Fruit fly (Drosophila melanogaster) whole organism, embryonic: ENCODE data around the gene COX6B.

Source experiments
- B-H2 ChIP-seq: fragments of 200-800 bp; sonication (Bioruptor generic); optimal IDR thresholded peaks from 2 replicates; lab custom pipeline; 2018; ENCODE audit warnings: missing biosample characterization, mild to moderate bottlenecking, missing genetic modification characterization
- CG1233 ChIP-seq: fragments of 200-800 bp; sonication (Bioruptor generic); optimal IDR thresholded peaks from 4 replicates; lab custom pipeline; 2018; ENCODE audit warnings: missing biosample characterization, mild to moderate bottlenecking, missing genetic modification characterization
- CG12942 ChIP-seq: fragments of 200-800 bp; sonication (Bioruptor generic); optimal IDR thresholded peaks from 3 replicates; lab custom pipeline; 2016; ENCODE audit warnings: missing biosample characterization, missing genetic modification characterization
- CG14710 ChIP-seq: fragments of 200-800 bp; sonication (Bioruptor generic); optimal IDR thresholded peaks from 3 replicates; lab custom pipeline; 2019; ENCODE audit warnings: missing biosample characterization, mild to moderate bottlenecking, missing genetic modification characterization, moderate library complexity
- CG15011 ChIP-seq: fragments of 200-800 bp; sonication (Bioruptor generic); optimal IDR thresholded peaks from 3 replicates; lab custom pipeline; 2018; ENCODE audit warnings: missing biosample characterization, mild to moderate bottlenecking, missing genetic modification characterization
- CG1602 ChIP-seq: fragments of 200-800 bp; sonication (Bioruptor generic); optimal IDR thresholded peaks from 3 replicates; lab custom pipeline; 2016; ENCODE audit warnings: missing biosample characterization, missing genetic modification characterization
- CG16779 ChIP-seq: fragments of 200-800 bp; sonication (Bioruptor generic); IDR thresholded peaks from 2 replicates; pipeline ENCODE4 v1.3.6; 2022; ENCODE audit warnings: missing biosample characterization, missing genetic modification characterization
- CG17829 ChIP-seq: fragments of 200-800 bp; optimal IDR thresholded peaks from 2 replicates; lab custom pipeline; 2019; ENCODE audit warnings: missing biosample characterization, mild to moderate bottlenecking, missing genetic modification characterization, moderate library complexity
- CG18011 ChIP-seq: fragments of 200-800 bp; sonication (Bioruptor generic); optimal IDR thresholded peaks from 2 replicates; lab custom pipeline; 2017; ENCODE audit warnings: missing biosample characterization, missing genetic modification characterization, mild to moderate bottlenecking, moderate library complexity, missing genotype
- CG18476 ChIP-seq: fragments of 200-800 bp; sonication (Bioruptor generic); optimal IDR thresholded peaks from 2 replicates; lab custom pipeline; 2016; ENCODE audit warnings: missing biosample characterization, mild to moderate bottlenecking, missing genetic modification characterization
- CG3065 ChIP-seq: fragments of 200-800 bp; sonication (Bioruptor generic); optimal IDR thresholded peaks from 2 replicates; lab custom pipeline; 2016; ENCODE audit warnings: missing biosample characterization, missing genetic modification characterization
- CG3163 ChIP-seq: fragments of 200-800 bp; sonication (Bioruptor generic); optimal IDR thresholded peaks from 3 replicates; lab custom pipeline; 2016; ENCODE audit warnings: missing biosample characterization, missing genetic modification characterization
- CG33213 ChIP-seq: fragments of 200-800 bp; sonication (Bioruptor generic); optimal IDR thresholded peaks from 3 replicates; lab custom pipeline; 2016; ENCODE audit warnings: missing biosample characterization, missing genetic modification characterization
- CG34224 ChIP-seq: fragments of 200-800 bp; sonication (Bioruptor generic); IDR thresholded peaks from 3 replicates; pipeline ENCODE4 v1.3.6; 2022; ENCODE audit warnings: missing biosample characterization, missing genetic modification characterization; ENCODE audit not compliant: partially characterized antibody
- CG7786 ChIP-seq: fragments of 200-800 bp; sonication (Bioruptor generic); optimal IDR thresholded peaks from 2 replicates; lab custom pipeline; 2016; ENCODE audit warnings: missing biosample characterization, missing genetic modification characterization
- CG8089 ChIP-seq: fragments of 200-800 bp; sonication (Bioruptor generic); optimal IDR thresholded peaks from 3 replicates; lab custom pipeline; 2016; ENCODE audit warnings: missing biosample characterization, missing genetic modification characterization
- CG8281 ChIP-seq: fragments of 200-800 bp; sonication (Bioruptor generic); optimal IDR thresholded peaks from 2 replicates; lab custom pipeline; 2018; ENCODE audit warnings: missing biosample characterization, mild to moderate bottlenecking, missing genetic modification characterization, moderate library complexity
- CG8290 ChIP-seq, 3 experiments: fragments of 200-800 bp; sonication (Bioruptor generic); optimal IDR thresholded peaks; 2 replicates each; lab custom pipeline; 2016 to 2019; ENCODE audit warnings: missing biosample characterization in 3 of 3, missing genetic modification characterization in 3 of 3, mild to moderate bottlenecking in 2 of 3, moderate library complexity in 1 of 3
- CG9797 ChIP-seq: fragments of 200-800 bp; sonication (Bioruptor generic); optimal IDR thresholded peaks from 3 replicates; lab custom pipeline; 2018; ENCODE audit warnings: missing biosample characterization, mild to moderate bottlenecking, missing genetic modification characterization
- CoRest ChIP-seq: fragments of 200-800 bp; sonication (Bioruptor generic); optimal IDR thresholded peaks from 3 replicates; lab custom pipeline; 2018; ENCODE audit warnings: missing biosample characterization, mild to moderate bottlenecking, missing genetic modification characterization, moderate library complexity
- D19A ChIP-seq: fragments of 200-800 bp; optimal IDR thresholded peaks from 3 replicates; lab custom pipeline; 2019; ENCODE audit warnings: missing biosample characterization, mild to moderate bottlenecking, missing genetic modification characterization, moderate library complexity
- Dad ChIP-seq: fragments of 200-800 bp; sonication (Bioruptor generic); optimal IDR thresholded peaks from 3 replicates; lab custom pipeline; 2016; ENCODE audit warnings: missing biosample characterization, missing genetic modification characterization
- Doc3 ChIP-seq: fragments of 200-800 bp; sonication (Bioruptor generic); IDR thresholded peaks from 3 replicates; pipeline ENCODE4 v1.3.6; 2022; ENCODE audit warnings: missing biosample characterization, missing genetic modification characterization; ENCODE audit not compliant: partially characterized antibody
- Dp ChIP-seq: fragments of 200-800 bp; sonication (Bioruptor generic); optimal IDR thresholded peaks from 2 replicates; lab custom pipeline; 2018; ENCODE audit warnings: missing biosample characterization, mild to moderate bottlenecking, missing genetic modification characterization, moderate library complexity
- E2f2 ChIP-seq: fragments of 200-800 bp; sonication (Bioruptor generic); IDR thresholded peaks from 2 replicates; pipeline ENCODE4 v1.3.6; 2022; ENCODE audit warnings: missing biosample characterization, missing genetic modification characterization
- HLH4C ChIP-seq: fragments of 200-800 bp; sonication (Bioruptor generic); IDR thresholded peaks from 3 replicates; pipeline ENCODE4 v1.3.6; 2022; ENCODE audit warnings: missing biosample characterization, missing genetic modification characterization; ENCODE audit not compliant: partially characterized antibody
- Lhr ChIP-seq: fragments of 200-800 bp; sonication (Bioruptor generic); optimal IDR thresholded peaks from 3 replicates; lab custom pipeline; 2017; ENCODE audit warnings: mild to moderate bottlenecking, missing biosample characterization, missing genetic modification reagents, missing genetic modification characterization
- Myb ChIP-seq: fragments of 200-800 bp; sonication (Bioruptor generic); optimal IDR thresholded peaks from 2 replicates; lab custom pipeline; 2016; ENCODE audit warnings: missing biosample characterization, missing genetic modification characterization
- Opbp ChIP-seq: fragments of 200-800 bp; sonication (Bioruptor generic); IDR thresholded peaks from 3 replicates; pipeline ENCODE4 v1.3.6; 2022; ENCODE audit warnings: missing biosample characterization, missing genetic modification characterization; ENCODE audit not compliant: partially characterized antibody
- Rx ChIP-seq: fragments of 200-800 bp; sonication (Bioruptor generic); IDR thresholded peaks from 2 replicates; pipeline ENCODE4 v1.3.6; 2022; ENCODE audit warnings: missing biosample characterization, missing genetic modification characterization
- Sry-β ChIP-seq: fragments of 200-800 bp; sonication (Bioruptor generic); optimal IDR thresholded peaks from 2 replicates; lab custom pipeline; 2018; ENCODE audit warnings: missing biosample characterization, mild to moderate bottlenecking, missing genetic modification characterization, moderate library complexity
- Taf1 ChIP-seq: fragments of 200-800 bp; sonication (Bioruptor generic); IDR thresholded peaks from 2 replicates; pipeline ENCODE4 v1.3.6; 2022; ENCODE audit warnings: missing biosample characterization, missing genetic modification characterization
- Xbp1 ChIP-seq: fragments of 200-800 bp; sonication (Bioruptor generic); optimal IDR thresholded peaks from 3 replicates; lab custom pipeline; 2016; ENCODE audit warnings: missing biosample characterization, mild to moderate bottlenecking, missing genetic modification characterization
- amos ChIP-seq: fragments of 200-800 bp; sonication (Bioruptor generic); IDR thresholded peaks from 2 replicates; pipeline ENCODE4 v1.3.6; 2022; ENCODE audit warnings: missing biosample characterization, missing genetic modification characterization; ENCODE audit not compliant: partially characterized antibody
- bbx ChIP-seq: fragments of 200-800 bp; sonication (Bioruptor generic); IDR thresholded peaks from 2 replicates; pipeline ENCODE4 v1.3.6; 2022; ENCODE audit warnings: missing biosample characterization, missing genetic modification characterization; ENCODE audit not compliant: partially characterized antibody
- caup ChIP-seq: fragments of 200-800 bp; sonication (Bioruptor generic); optimal IDR thresholded peaks from 3 replicates; lab custom pipeline; 2017; ENCODE audit warnings: missing biosample characterization, mild to moderate bottlenecking, missing genetic modification characterization, moderate library complexity; ENCODE audit not compliant: severe bottlenecking
- croc ChIP-seq: fragments of 200-800 bp; sonication (Bioruptor generic); conservative IDR thresholded peaks from 3 replicates; pipeline ENCODE4 v1.3.6; 2022; ENCODE audit warnings: missing biosample characterization, missing genetic modification characterization
- cwo ChIP-seq: fragments of 200-800 bp; sonication (Bioruptor generic); optimal IDR thresholded peaks from 3 replicates; lab custom pipeline; 2017; ENCODE audit warnings: missing biosample characterization, missing genetic modification characterization, mild to moderate bottlenecking, moderate library complexity, missing genetic modification reagents
- hkb ChIP-seq, 2 experiments: fragments of 200-800 bp in 1 of 2; fragments of >200 bp in 1 of 2; sonication (Bioruptor generic) in 1 of 2; IDR thresholded peaks in 1 of 2; optimal IDR thresholded peaks in 1 of 2; 2 replicates each; pipeline versions ENCODE4 v1.3.6 to Lab custom; 2017 to 2022; ENCODE audit warnings: missing biosample characterization in 1 of 2, missing genetic modification characterization in 1 of 2
- lab ChIP-seq: fragments of 200-800 bp; sonication (Bioruptor generic); optimal IDR thresholded peaks from 3 replicates; lab custom pipeline; 2017; ENCODE audit warnings: missing biosample characterization, missing genetic modification characterization, mild to moderate bottlenecking, moderate library complexity, missing genetic modification reagents
- phol ChIP-seq: fragments of 200-800 bp; sonication (Bioruptor generic); optimal IDR thresholded peaks from 3 replicates; lab custom pipeline; 2018; ENCODE audit warnings: missing biosample characterization, mild to moderate bottlenecking, missing genetic modification characterization, moderate library complexity
- pzg ChIP-seq: fragments of 200-800 bp; sonication (Bioruptor generic); optimal IDR thresholded peaks from 3 replicates; lab custom pipeline; 2018; ENCODE audit warnings: missing biosample characterization, mild to moderate bottlenecking, missing genetic modification characterization, moderate library complexity
- row ChIP-seq: fragments of 200-800 bp; sonication (Bioruptor generic); IDR thresholded peaks from 3 replicates; pipeline ENCODE4 v1.3.6; 2022; ENCODE audit warnings: missing biosample characterization, missing genetic modification characterization
- scrt ChIP-seq: fragments of 200-800 bp; sonication (Bioruptor generic); optimal IDR thresholded peaks from 2 replicates; lab custom pipeline; 2018; ENCODE audit warnings: missing biosample characterization, mild to moderate bottlenecking, missing genetic modification characterization, moderate library complexity
- slbo ChIP-seq: fragments of 200-800 bp; sonication (Bioruptor generic); IDR thresholded peaks from 2 replicates; pipeline ENCODE4 v1.3.6; 2022; ENCODE audit warnings: missing biosample characterization, missing genetic modification characterization
- tna ChIP-seq: fragments of 200-800 bp; sonication (Bioruptor generic); IDR thresholded peaks from 2 replicates; pipeline ENCODE4 v1.3.6; 2022; ENCODE audit warnings: missing biosample characterization, missing genetic modification characterization; ENCODE audit not compliant: partially characterized antibody
- toy ChIP-seq: fragments of 200-800 bp; sonication (Bioruptor generic); IDR thresholded peaks from 2 replicates; pipeline ENCODE4 v1.3.6; 2022; ENCODE audit warnings: missing biosample characterization, missing genetic modification characterization
- trem ChIP-seq: fragments of 200-800 bp; optimal IDR thresholded peaks from 3 replicates; lab custom pipeline; 2019; ENCODE audit warnings: missing biosample characterization, mild to moderate bottlenecking, missing genetic modification characterization, moderate library complexity
- yki ChIP-seq: fragments of >200 bp; optimal IDR thresholded peaks from 3 replicates; lab custom pipeline; 2018

The COX6B gene

DNA sequence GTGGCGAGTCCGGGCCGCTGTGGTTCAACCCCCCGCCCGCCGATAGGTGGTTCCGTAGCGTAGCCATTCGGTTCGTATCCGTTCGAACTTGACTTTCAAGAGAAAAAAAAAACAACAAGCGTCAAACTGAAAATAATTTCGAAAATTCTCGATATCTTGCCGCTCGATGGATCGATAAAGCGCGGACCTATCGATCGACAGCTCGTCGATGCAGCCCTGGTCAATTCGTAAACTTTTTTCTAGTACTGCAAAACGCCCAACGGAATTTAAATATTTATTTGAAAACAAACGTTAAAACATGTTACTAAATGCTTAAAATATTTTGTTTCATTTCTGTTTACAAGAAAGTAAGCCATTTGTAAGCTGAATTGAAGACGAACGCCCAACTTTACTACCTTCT, 18.0 kb upstream of the COX6B start (continued):
- TF ChIP-seq CG3163 (peak; percentile 10), CG17829 (tag; lab: Kevin White, UChicago) (peak; percentile 15), pzg (peak; percentile 69), bbx (peak; percentile 65), Myb (GFP tag; lab: Kevin White, UChicago) (peak; percentile 97), Sry-β (GFP tag; lab: Kevin White, UChicago) (no peak), Lhr (GFP tag; lab: Kevin White, UChicago) (peak; percentile 7), croc (GFP tag; lab: Robert Waterston, UW) (no peak), CG18476 (GFP tag; lab: Kevin White, UChicago) (no peak), CG34224 (GFP tag; lab: Robert Waterston, UW) (peak; percentile 38; the same call in 2 of the 3 replicates), phol (peak; percentile 13), CG15011 (no peak), CG3065 (GFP tag; lab: Kevin White, UChicago) (no peak), CG7786 (GFP tag; lab: Kevin White, UChicago) (no peak), scrt (GFP tag; lab: Kevin White, UChicago) (no peak), cwo (GFP tag; lab: Kevin White, UChicago) (no peak), tna (peak; percentile 46; the same call in 1 of the 2 replicates), trem (tag; lab: Kevin White, UChicago) (peak; percentile 23), E2f2 (GFP tag; lab: Robert Waterston, UW) (peak; percentile 96), CoRest (tag; lab: Kevin White, UChicago) (peak; percentile 35), CG8290 (GFP tag; optimal IDR thresholded peaks at IDR 0.05; lab: Kevin White, UChicago) (peak; percentile 18), CG8290 (tag; optimal IDR thresholded peaks at IDR 0.05; lab: Kevin White, UChicago) (peak in 1 of 2 experiments; percentile 37), row (GFP tag; lab: Robert Waterston, UW) (no peak), toy (GFP tag; lab: Robert Waterston, UW) (no peak), Opbp (peak; percentile 52; the same call in 1 of the 3 replicates), Rx (GFP tag; lab: Robert Waterston, UW) (no peak), CG33213 (GFP tag; lab: Kevin White, UChicago) (peak; percentile 41), Dp (GFP tag; lab: Kevin White, UChicago) (peak; percentile 92), CG18011 (GFP tag; lab: Kevin White, UChicago) (no peak), CG16779 (GFP tag; lab: Robert Waterston, UW) (no peak), amos (peak; percentile 71), CG8281 (tag; lab: Kevin White, UChicago) (no peak), B-H2 (no peak), CG9797 (GFP tag; lab: Kevin White, UChicago) (peak; percentile 33), Taf1 (no peak), lab (no peak), CG1233 (GFP tag; lab: Kevin White, UChicago) (no peak), CG14710 (tag; lab: Kevin White, UChicago) (peak; percentile 42), caup (GFP tag; lab: Kevin White, UChicago) (no peak), CG1602 (GFP tag; lab: Kevin White, UChicago) (no peak), slbo (GFP tag; lab: Robert Waterston, UW) (peak; percentile 40; the same call in 1 of the 2 replicates), Dad (GFP tag; lab: Kevin White, UChicago) (peak; percentile 9), Xbp1 (GFP tag; lab: Kevin White, UChicago) (peak; percentile 11), yki (no peak), CG8089 (GFP tag; lab: Kevin White, UChicago) (no peak), CG12942 (GFP tag; lab: Kevin White, UChicago) (no peak), hkb (optimal IDR thresholded peaks at IDR 0.05; lab: Kevin White, UChicago) (no peak), hkb (GFP tag; IDR thresholded peaks at IDR 0.05; lab: Robert Waterston, UW) (no peak), Doc3 (no peak; the same call in 2 of the 3 replicates), HLH4C (GFP tag; lab: Robert Waterston, UW) (peak; percentile 48; the same call in 2 of the 3 replicates), D19A (tag; lab: Kevin White, UChicago) (no peak)
